Worm (Caenorhabditis elegans) whole organism, late embryonic: ENCODE data around the gene Y69A2AR.1.

Experiments
- dmd-4 ChIP-seq: sonication (generic microtip); optimal IDR thresholded peaks from 2 replicates; lab custom pipeline; 2016; ENCODE audit warnings: borderline replicate concordance, missing genetic modification characterization, missing compliant biosample characterization
- ets-4 ChIP-seq: sonication (generic microtip); optimal IDR thresholded peaks from 2 replicates; lab custom pipeline; 2016; ENCODE audit warnings: missing genetic modification characterization, missing compliant biosample characterization
- lin-11 ChIP-seq: fragments of 200-800 bp; sonication (Bioruptor generic); optimal IDR thresholded peaks from 2 replicates; lab custom pipeline; 2018; ENCODE audit warnings: mild to moderate bottlenecking, missing genetic modification characterization, missing compliant biosample characterization
- nhr-11 ChIP-seq: fragments of 150-350 bp; optimal IDR thresholded peaks from 2 replicates; lab custom pipeline; 2014; ENCODE audit warnings: missing biosample characterization, missing genetic modification characterization
- odd-2 ChIP-seq: sonication (generic microtip); optimal IDR thresholded peaks from 2 replicates; lab custom pipeline; 2017; ENCODE audit warnings: antibody characterized with exemption, mild to moderate bottlenecking, missing genetic modification characterization, missing compliant biosample characterization
- pros-1 ChIP-seq: fragments of 150-350 bp; optimal IDR thresholded peaks from 2 replicates; lab custom pipeline; 2014; ENCODE audit warnings: missing biosample characterization, missing genetic modification reagents, missing genetic modification characterization
- tbx-2 ChIP-seq: sonication (generic microtip); optimal IDR thresholded peaks from 2 replicates; lab custom pipeline; 2016; ENCODE audit warnings: missing genetic modification characterization, missing compliant biosample characterization

ce11 chrIV:2628171-2628570 is 38.7 kb upstream of the Y69A2AR.1 start, which contains the start of gene ngn-1:
- TF ChIP-seq pros-1 (tag; lab: Kevin White, UChicago) (no peak), lin-11 (tag; lab: Kevin White, UChicago) (no peak), tbx-2 (tag; lab: Kevin White, UChicago) (no peak), ets-4 (tag; lab: Kevin White, UChicago) (no peak), dmd-4 (tag; lab: Kevin White, UChicago) (no peak), odd-2 (tag; lab: Kevin White, UChicago) (no peak), nhr-11 (tag; lab: Kevin White, UChicago) (no peak)
